Worm (Caenorhabditis elegans) whole organism, midembryonic: ENCODE data around the gene srh-89.

Source experiments
- cog-1 ChIP-seq: sonication (generic microtip); optimal IDR thresholded peaks from 2 replicates; lab custom pipeline; 2016; ENCODE audit warnings: missing genetic modification characterization, missing compliant biosample characterization
- med-1 ChIP-seq: sonication (generic microtip); optimal IDR thresholded peaks from 2 replicates; lab custom pipeline; 2017; ENCODE audit warnings: missing genetic modification characterization, mild to moderate bottlenecking, missing compliant biosample characterization, antibody characterized with exemption, missing genetic modification reagents; ENCODE audit not compliant: insufficient read depth
- ref-1 ChIP-seq: fragments of 200-800 bp; sonication (Bioruptor generic); conservative IDR thresholded peaks from 2 replicates; pipeline ENCODE4 v1.3.6; 2022; ENCODE audit warnings: missing genetic modification reagents, missing genetic modification characterization, missing compliant biosample characterization
- ztf-23 ChIP-seq: fragments of 200-800 bp; sonication (Bioruptor generic); IDR thresholded peaks from 2 replicates; pipeline ENCODE4 v1.3.6; 2022; ENCODE audit warnings: missing genetic modification reagents, missing genetic modification characterization, missing compliant biosample characterization
- ztf-29 ChIP-seq: fragments of 200-800 bp; sonication (Bioruptor generic); IDR thresholded peaks from 2 replicates; pipeline ENCODE4 v1.3.6; 2022; ENCODE audit warnings: missing genetic modification reagents, missing genetic modification characterization, missing compliant biosample characterization

DNA sequence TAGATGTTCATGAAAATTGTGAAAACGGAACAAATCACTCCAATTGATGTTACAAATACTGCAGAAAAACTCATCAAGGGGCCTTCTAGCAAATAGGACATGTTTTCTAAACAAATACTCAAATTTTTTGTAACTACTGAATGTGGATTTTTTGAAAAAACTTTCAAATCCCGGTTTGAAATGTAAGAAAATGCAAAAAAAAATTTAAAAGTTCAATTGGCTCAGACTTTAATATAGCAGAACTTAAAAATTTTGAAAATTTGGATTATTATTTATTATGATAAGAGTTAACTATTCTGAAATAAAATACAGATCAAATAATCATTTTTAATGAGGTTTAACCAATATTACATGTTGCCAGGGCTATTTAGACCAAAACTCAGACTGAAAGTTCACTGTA, 25.7 kb upstream of the srh-89 start, which contains the start of gene srbc-9:
- no peak for TF ChIP-seq med-1 (GFP tag; lab: Kevin White, UChicago)
- TF ChIP-seq cog-1 (tag; lab: Kevin White, UChicago): no peak
- TF ChIP-seq ztf-29 (GFP tag; lab: Robert Waterston, UW): no peak
- no peak for TF ChIP-seq ztf-23
- TF ChIP-seq ref-1: no peak
